Worm (Caenorhabditis elegans) whole organism, midembryonic: Measurements from ENCODE around the gene Y67D2.2.

Source experiments
- T22C8.4 ChIP-seq: fragments of 200-800 bp; sonication (Bioruptor generic); IDR thresholded peaks from 2 replicates; pipeline ENCODE4 v1.3.6; 2022; ENCODE audit warnings: missing genetic modification characterization, missing compliant biosample characterization
- cog-1 ChIP-seq: sonication (generic microtip); optimal IDR thresholded peaks from 2 replicates; lab custom pipeline; 2016; ENCODE audit warnings: missing genetic modification characterization, missing compliant biosample characterization
- flt-1 ChIP-seq: fragments of 200-800 bp; sonication (Bioruptor generic); IDR thresholded peaks from 2 replicates; pipeline ENCODE4 v1.3.6; 2022; ENCODE audit warnings: missing genetic modification characterization, missing compliant biosample characterization
- klf-2 ChIP-seq: fragments of 200-800 bp; sonication (Bioruptor generic); conservative IDR thresholded peaks from 2 replicates; pipeline ENCODE4 v1.3.6; 2022; ENCODE audit warnings: missing genetic modification reagents, missing genetic modification characterization, missing compliant biosample characterization
- med-1 ChIP-seq: sonication (generic microtip); optimal IDR thresholded peaks from 2 replicates; lab custom pipeline; 2017; ENCODE audit warnings: missing genetic modification characterization, mild to moderate bottlenecking, missing compliant biosample characterization, antibody characterized with exemption, missing genetic modification reagents; ENCODE audit not compliant: insufficient read depth
- ref-1 ChIP-seq: fragments of 200-800 bp; sonication (Bioruptor generic); conservative IDR thresholded peaks from 2 replicates; pipeline ENCODE4 v1.3.6; 2022; ENCODE audit warnings: missing genetic modification reagents, missing genetic modification characterization, missing compliant biosample characterization
- tab-1 ChIP-seq: fragments of 200-800 bp; sonication (Bioruptor generic); IDR thresholded peaks from 2 replicates; pipeline ENCODE4 v1.3.6; 2022; ENCODE audit warnings: missing genetic modification characterization, missing compliant biosample characterization
- ztf-23 ChIP-seq: fragments of 200-800 bp; sonication (Bioruptor generic); IDR thresholded peaks from 2 replicates; pipeline ENCODE4 v1.3.6; 2022; ENCODE audit warnings: missing genetic modification reagents, missing genetic modification characterization, missing compliant biosample characterization
- ztf-29 ChIP-seq: fragments of 200-800 bp; sonication (Bioruptor generic); IDR thresholded peaks from 2 replicates; pipeline ENCODE4 v1.3.6; 2022; ENCODE audit warnings: missing genetic modification reagents, missing genetic modification characterization, missing compliant biosample characterization

Y67D2.2 gene

ce11 chrIII:1554347-1554746, 4.3 kb upstream of the Y67D2.2 start, which contains the start of gene ddx-35:
TSS of gene ddx-35 (minus strand) at chrIII:1554447.
- TF ChIP-seq klf-2 (GFP tag; lab: Robert Waterston, UW) (no peak), T22C8.4 (GFP tag; lab: Robert Waterston, UW) (no peak), ztf-23 (GFP tag; lab: Robert Waterston, UW) (no peak), cog-1 (tag; lab: Kevin White, UChicago) (no peak), ref-1 (GFP tag; lab: Robert Waterston, UW) (no peak), flt-1 (GFP tag; lab: Robert Waterston, UW) (no peak), med-1 (GFP tag; lab: Kevin White, UChicago) (no peak), tab-1 (GFP tag; lab: Robert Waterston, UW) (no peak), ztf-29 (no peak)

ce11 chrIII:1570006-1570405, 11.4 kb downstream of the Y67D2.2 start, which contains the start of gene rep-1:
TSS of gene rep-1 (plus strand) at chrIII:1570306.
- TF ChIP-seq klf-2 (GFP tag; lab: Robert Waterston, UW): no peak
- no peak for TF ChIP-seq cog-1 (tag; lab: Kevin White, UChicago)
- no peak for TF ChIP-seq ztf-23 (GFP tag; lab: Robert Waterston, UW)
- TF ChIP-seq T22C8.4 (GFP tag; lab: Robert Waterston, UW): no peak
- no peak for TF ChIP-seq flt-1 (GFP tag; lab: Robert Waterston, UW)
- TF ChIP-seq tab-1 (GFP tag; lab: Robert Waterston, UW): no peak
- no peak for TF ChIP-seq ztf-29
- no peak for TF ChIP-seq med-1 (GFP tag; lab: Kevin White, UChicago)
- no peak for TF ChIP-seq ref-1 (GFP tag; lab: Robert Waterston, UW)

- no peak for TF ChIP-seq T22C8.4 (GFP tag; lab: Robert Waterston, UW)
- TF ChIP-seq tab-1 (GFP tag; lab: Robert Waterston, UW): no peak
These were observed 17.1 kb downstream of the Y67D2.2 start for ce11 chrIII:1575651-1576050.

ce11 chrIII:1576451-1576850, 17.9 kb downstream of the Y67D2.2 start, which contains the start of gene Y22D7AL.7:
TSS of gene Y22D7AL.7 (plus strand) at chrIII:1576751.
- TF ChIP-seq med-1 (GFP tag; lab: Kevin White, UChicago) (no peak), T22C8.4 (GFP tag; lab: Robert Waterston, UW) (no peak), ref-1 (GFP tag; lab: Robert Waterston, UW) (no peak), ztf-23 (GFP tag; lab: Robert Waterston, UW) (no peak), ztf-29 (no peak), flt-1 (GFP tag; lab: Robert Waterston, UW) (no peak), tab-1 (GFP tag; lab: Robert Waterston, UW) (no peak), cog-1 (tag; lab: Kevin White, UChicago) (no peak), klf-2 (GFP tag; lab: Robert Waterston, UW) (no peak)

ce11 chrIII:1578566-1578965, 20.0 kb downstream of the Y67D2.2 start:
- no peak for TF ChIP-seq tab-1 (GFP tag; lab: Robert Waterston, UW)
- peak; percentile 77 for TF ChIP-seq T22C8.4 (GFP tag; lab: Robert Waterston, UW)

- TF ChIP-seq cog-1 (tag; lab: Kevin White, UChicago) (no peak), med-1 (GFP tag; lab: Kevin White, UChicago) (no peak), ref-1 (GFP tag; lab: Robert Waterston, UW) (no peak), ztf-23 (GFP tag; lab: Robert Waterston, UW) (no peak), flt-1 (GFP tag; lab: Robert Waterston, UW) (no peak), ztf-29 (no peak), T22C8.4 (GFP tag; lab: Robert Waterston, UW) (no peak), klf-2 (GFP tag; lab: Robert Waterston, UW) (no peak), tab-1 (GFP tag; lab: Robert Waterston, UW) (no peak)
These were observed 20.4 kb downstream of the Y67D2.2 start for ce11 chrIII:1579001-1579400.

- peak; percentile 97 for TF ChIP-seq T22C8.4 (GFP tag; lab: Robert Waterston, UW)
- TF ChIP-seq ref-1 (GFP tag; lab: Robert Waterston, UW): no peak
These were observed 21.5 kb downstream of the Y67D2.2 start for ce11 chrIII:1580142-1580541.

- TF ChIP-seq T22C8.4 (GFP tag; lab: Robert Waterston, UW) (peak; percentile 83), klf-2 (GFP tag; lab: Robert Waterston, UW) (no peak), cog-1 (tag; lab: Kevin White, UChicago) (no peak)
These were observed 24.9 kb downstream of the Y67D2.2 start for ce11 chrIII:1583529-1583928.

- TF ChIP-seq cog-1 (tag; lab: Kevin White, UChicago) (no peak), tab-1 (GFP tag; lab: Robert Waterston, UW) (no peak), ref-1 (GFP tag; lab: Robert Waterston, UW) (no peak), flt-1 (GFP tag; lab: Robert Waterston, UW) (no peak), T22C8.4 (GFP tag; lab: Robert Waterston, UW) (no peak; the same call in 1 of the 2 replicates), med-1 (GFP tag; lab: Kevin White, UChicago) (no peak), klf-2 (GFP tag; lab: Robert Waterston, UW) (no peak), ztf-29 (no peak), ztf-23 (GFP tag; lab: Robert Waterston, UW) (no peak)
These were observed 25.7 kb downstream of the Y67D2.2 start for ce11 chrIII:1584216-1584715.

ce11 chrIII:1591681-1592080, 33.1 kb downstream of the Y67D2.2 start:
- 0 out of 2 replicates have a peak, but pooled peaks have one; percentile 10 for TF ChIP-seq ztf-29
- peak; percentile 40 for TF ChIP-seq cog-1 (tag; lab: Kevin White, UChicago)
- TF ChIP-seq tab-1 (GFP tag; lab: Robert Waterston, UW): no peak
